Fruit fly (Drosophila melanogaster) whole organism, embryonic: ENCODE data around the gene CG32944.

Experiments
- Antp ChIP-seq: fragments of 200-800 bp; sonication (Bioruptor generic); optimal IDR thresholded peaks from 3 replicates; lab custom pipeline; 2016; ENCODE audit warnings: missing biosample characterization, missing genetic modification characterization
- Awh ChIP-seq: fragments of 200-800 bp; sonication (Bioruptor generic); IDR thresholded peaks from 2 replicates; pipeline ENCODE4, ENCODE4 v1.3.6; 2022; ENCODE audit warnings: missing biosample characterization, missing genetic modification characterization
- CG6254 ChIP-seq: fragments of 200-800 bp; sonication (Bioruptor generic); optimal IDR thresholded peaks from 3 replicates; lab custom pipeline; 2017; ENCODE audit warnings: mild to moderate bottlenecking, missing biosample characterization, missing genetic modification reagents, missing genetic modification characterization
- CG6765 ChIP-seq: fragments of 200-800 bp; sonication (Bioruptor generic); optimal IDR thresholded peaks from 3 replicates; lab custom pipeline; 2017; ENCODE audit warnings: missing biosample characterization, mild to moderate bottlenecking, missing genetic modification characterization
- CG8089 ChIP-seq: fragments of 200-800 bp; sonication (Bioruptor generic); optimal IDR thresholded peaks from 3 replicates; lab custom pipeline; 2016; ENCODE audit warnings: missing biosample characterization, missing genetic modification characterization
- CrebB ChIP-seq: fragments of 200-800 bp; sonication (Bioruptor generic); optimal IDR thresholded peaks from 3 replicates; lab custom pipeline; 2018; ENCODE audit warnings: missing biosample characterization, mild to moderate bottlenecking, missing genetic modification characterization
- Dp ChIP-seq: fragments of 200-800 bp; sonication (Bioruptor generic); optimal IDR thresholded peaks from 2 replicates; lab custom pipeline; 2018; ENCODE audit warnings: missing biosample characterization, mild to moderate bottlenecking, missing genetic modification characterization, moderate library complexity
- HmgD ChIP-seq: fragments of 200-800 bp; sonication (Bioruptor generic); optimal IDR thresholded peaks from 3 replicates; lab custom pipeline; 2016; ENCODE audit warnings: missing biosample characterization, missing genetic modification characterization
- Xbp1 ChIP-seq: fragments of 200-800 bp; sonication (Bioruptor generic); optimal IDR thresholded peaks from 3 replicates; lab custom pipeline; 2016; ENCODE audit warnings: missing biosample characterization, mild to moderate bottlenecking, missing genetic modification characterization
- eyg ChIP-seq: fragments of 200-800 bp; sonication (Bioruptor generic); optimal IDR thresholded peaks from 3 replicates; lab custom pipeline; 2016; ENCODE audit warnings: missing biosample characterization, missing genetic modification characterization
- fd96Cb ChIP-seq: fragments of 200-800 bp; sonication (Bioruptor generic); optimal IDR thresholded peaks from 2 replicates; lab custom pipeline; 2018; ENCODE audit warnings: missing biosample characterization, mild to moderate bottlenecking, missing genetic modification characterization, moderate library complexity
- fu2 ChIP-seq: fragments of 200-800 bp; sonication (Bioruptor generic); optimal IDR thresholded peaks from 2 replicates; lab custom pipeline; 2016; ENCODE audit warnings: missing biosample characterization, missing genetic modification characterization
- luna ChIP-seq: fragments of 200-800 bp; sonication (Bioruptor generic); optimal IDR thresholded peaks from 2 replicates; lab custom pipeline; 2016; ENCODE audit warnings: missing biosample characterization, missing genetic modification characterization
- sisA ChIP-seq: fragments of 200-800 bp; sonication (Bioruptor generic); IDR thresholded peaks from 2 replicates; pipeline ENCODE4 v1.3.6; 2022; ENCODE audit warnings: missing biosample characterization, missing genetic modification characterization

dm6 chr3R:4446455-4447224 lies 27.3 kb upstream of the CG32944 start:
- TF ChIP-seq eyg (GFP tag; lab: Kevin White, UChicago) (no peak), Xbp1 (GFP tag; lab: Kevin White, UChicago) (no peak), luna (GFP tag; lab: Kevin White, UChicago) (no peak), CG6765 (no peak), CrebB (no peak), Antp (no peak), Dp (no peak), CG8089 (GFP tag; lab: Kevin White, UChicago) (no peak), fu2 (GFP tag; lab: Kevin White, UChicago) (no peak), CG6254 (GFP tag; lab: Kevin White, UChicago) (no peak), fd96Cb (tag; lab: Kevin White, UChicago) (no peak), Awh (GFP tag; lab: Robert Waterston, UW) (no peak), HmgD (no peak), sisA (no peak)
